Fruit fly (Drosophila melanogaster) S2 (cell line): ENCODE results near the gene CG17377.

Experiments used
- CG8478 ChIP-seq: fragments of >200 bp; optimal IDR thresholded peaks from 2 replicates; lab custom pipeline; 2018
- CTCF ChIP-seq, 2 experiments: fragments of >200 bp; optimal IDR thresholded peaks; 2 replicates each; lab custom pipeline; 2018

- TF ChIP-seq CTCF (optimal IDR thresholded peaks at IDR 0.05; lab: Kevin White, UChicago) (no peak), CG8478 (lab: Kevin White, UChicago) (no peak)
Observed at dm6 chr2L:6850963-6851362, 48.3 kb upstream of the CG17377 start.
